Fruit fly (Drosophila melanogaster) whole organism, embryonic: ENCODE data around the gene Scgbeta.
A peak's percentile ranks its signal among the peaks of the same experiment; 100 is the strongest.

Experiments
- CG1024 ChIP-seq: fragments of 200-800 bp; sonication (Bioruptor generic); IDR thresholded peaks from 2 replicates; pipeline ENCODE4 v1.3.6; 2022; ENCODE audit warnings: missing biosample characterization, missing genetic modification characterization
- CG10366 ChIP-seq: fragments of 200-800 bp; sonication (Bioruptor generic); IDR thresholded peaks from 2 replicates; pipeline ENCODE4 v1.3.6; 2022; ENCODE audit warnings: missing biosample characterization, missing genetic modification characterization
- CG10959 ChIP-seq: fragments of 200-800 bp; sonication (Bioruptor generic); IDR thresholded peaks from 2 replicates; pipeline ENCODE4 v1.3.6; 2022; ENCODE audit warnings: missing biosample characterization, missing genetic modification characterization
- CG11696 ChIP-seq: fragments of 200-800 bp; sonication (Bioruptor generic); IDR thresholded peaks from 2 replicates; pipeline ENCODE4 v1.3.6; 2022; ENCODE audit warnings: missing biosample characterization, missing genetic modification characterization
- CG12744 ChIP-seq: fragments of 200-800 bp; sonication (Bioruptor generic); optimal IDR thresholded peaks from 2 replicates; lab custom pipeline; 2016; ENCODE audit warnings: missing biosample characterization, missing genetic modification characterization
- CG13775 ChIP-seq: fragments of 200-800 bp; sonication (Bioruptor generic); optimal IDR thresholded peaks from 3 replicates; lab custom pipeline; 2017; ENCODE audit warnings: missing biosample characterization, mild to moderate bottlenecking, missing genetic modification characterization
- CG14667 ChIP-seq: fragments of 200-800 bp; sonication (Bioruptor generic); IDR thresholded peaks from 2 replicates; pipeline ENCODE4 v1.3.6; 2022; ENCODE audit warnings: missing biosample characterization, missing genetic modification characterization
- CG1529 ChIP-seq: fragments of 200-800 bp; sonication (Bioruptor generic); optimal IDR thresholded peaks from 3 replicates; lab custom pipeline; 2018; ENCODE audit warnings: missing biosample characterization, missing genetic modification characterization
- CG18619 ChIP-seq: fragments of 200-800 bp; sonication (Bioruptor generic); optimal IDR thresholded peaks from 3 replicates; lab custom pipeline; 2017; ENCODE audit warnings: missing biosample characterization, mild to moderate bottlenecking, missing genetic modification characterization
- CG3995 ChIP-seq: fragments of 200-800 bp; sonication (Bioruptor generic); optimal IDR thresholded peaks from 3 replicates; lab custom pipeline; 2016; ENCODE audit warnings: missing biosample characterization, missing genetic modification characterization
- CG4328 ChIP-seq: fragments of 200-800 bp; sonication (Bioruptor generic); optimal IDR thresholded peaks from 3 replicates; lab custom pipeline; 2017; ENCODE audit warnings: missing biosample characterization, missing genetic modification reagents, missing genetic modification characterization
- CG4707 ChIP-seq: fragments of 200-800 bp; sonication (Bioruptor generic); optimal IDR thresholded peaks from 2 replicates; lab custom pipeline; 2018; ENCODE audit warnings: missing biosample characterization, mild to moderate bottlenecking, missing genetic modification characterization, moderate library complexity
- CG6689 ChIP-seq: fragments of 200-800 bp; sonication (Bioruptor generic); IDR thresholded peaks from 2 replicates; pipeline ENCODE4 v1.3.6; 2022; ENCODE audit warnings: missing biosample characterization, missing genetic modification characterization
- CG7839 ChIP-seq: fragments of 200-800 bp; sonication (Bioruptor generic); optimal IDR thresholded peaks from 3 replicates; lab custom pipeline; 2018; ENCODE audit warnings: missing biosample characterization, mild to moderate bottlenecking, missing genetic modification characterization, moderate library complexity
- CG9932 ChIP-seq: fragments of 200-800 bp; sonication (Bioruptor generic); IDR thresholded peaks from 2 replicates; pipeline ENCODE4 v1.3.6; 2022; ENCODE audit warnings: missing biosample characterization, missing genetic modification characterization
- Dad ChIP-seq: fragments of 200-800 bp; sonication (Bioruptor generic); optimal IDR thresholded peaks from 3 replicates; lab custom pipeline; 2016; ENCODE audit warnings: missing biosample characterization, missing genetic modification characterization
- Ets65A ChIP-seq: fragments of 200-800 bp; sonication (Bioruptor generic); peaks from one replicate; lab custom pipeline; 2016; ENCODE audit warnings: missing biosample characterization, missing genetic modification characterization
- GATAe ChIP-seq: fragments of 200-800 bp; sonication (Bioruptor generic); conservative IDR thresholded peaks from 2 replicates; pipeline ENCODE4 v1.3.6; 2022; ENCODE audit warnings: missing biosample characterization, missing genetic modification characterization
- Gsc ChIP-seq: fragments of 200-800 bp; sonication (Bioruptor generic); IDR thresholded peaks from 2 replicates; pipeline ENCODE4 v1.3.6; 2022; ENCODE audit warnings: missing biosample characterization, missing genetic modification characterization
- HLH54F ChIP-seq: fragments of 200-800 bp; sonication (Bioruptor generic); optimal IDR thresholded peaks from 3 replicates; lab custom pipeline; 2016; ENCODE audit warnings: missing biosample characterization, missing genetic modification characterization
- HmgZ ChIP-seq: fragments of 200-800 bp; sonication (Bioruptor generic); optimal IDR thresholded peaks from 2 replicates; lab custom pipeline; 2018; ENCODE audit warnings: missing biosample characterization, mild to moderate bottlenecking, missing genetic modification characterization
- Kr ChIP-seq: fragments of 200-800 bp; sonication (Bioruptor generic); optimal IDR thresholded peaks from 2 replicates; lab custom pipeline; 2017; ENCODE audit warnings: missing biosample characterization, mild to moderate bottlenecking, missing genetic modification characterization
- Rfx ChIP-seq: fragments of 200-800 bp; sonication (Bioruptor generic); IDR thresholded peaks from 2 replicates; pipeline ENCODE4 v1.3.6; 2022; ENCODE audit warnings: missing biosample characterization, missing genetic modification characterization
- Trl ChIP-seq, 3 experiments: fragments of >200 bp in 2 of 3; fragments of 200-800 bp in 1 of 3; sonication (Bioruptor generic) in 1 of 3; optimal IDR thresholded peaks; 2 replicates in 1 of 3; 3 replicates in 2 of 3; lab custom pipeline; 2016 to 2017; ENCODE audit warnings: missing biosample characterization in 1 of 3, missing genetic modification characterization in 1 of 3
- abd-A ChIP-seq: fragments of 200-800 bp; sonication (Bioruptor generic); optimal IDR thresholded peaks from 3 replicates; lab custom pipeline; 2019; ENCODE audit warnings: missing biosample characterization, mild to moderate bottlenecking, missing genetic modification characterization, moderate library complexity
- aop ChIP-seq: fragments of 200-800 bp; sonication (Bioruptor generic); IDR thresholded peaks from 2 replicates; pipeline ENCODE4 v1.3.6; 2022; ENCODE audit warnings: missing biosample characterization, missing genetic modification characterization
- ap ChIP-seq: fragments of 200-800 bp; sonication (Bioruptor generic); IDR thresholded peaks from 2 replicates; pipeline ENCODE4 v1.3.6; 2022; ENCODE audit warnings: missing biosample characterization, missing genetic modification characterization
- bbx ChIP-seq: fragments of 200-800 bp; sonication (Bioruptor generic); IDR thresholded peaks from 2 replicates; pipeline ENCODE4 v1.3.6; 2022; ENCODE audit warnings: missing biosample characterization, missing genetic modification characterization; ENCODE audit not compliant: partially characterized antibody
- bowl ChIP-seq: fragments of 200-800 bp; sonication (Bioruptor generic); IDR thresholded peaks from 2 replicates; pipeline ENCODE4 v1.3.6; 2022; ENCODE audit warnings: missing biosample characterization, missing genetic modification characterization
- br ChIP-seq: fragments of >200 bp; optimal IDR thresholded peaks from 2 replicates; lab custom pipeline; 2017
- dmrt99B ChIP-seq: fragments of 200-800 bp; sonication (Bioruptor generic); optimal IDR thresholded peaks from 2 replicates; lab custom pipeline; 2018; ENCODE audit warnings: missing biosample characterization, mild to moderate bottlenecking, missing genetic modification characterization, moderate library complexity
- ewg ChIP-seq: fragments of 200-800 bp; sonication (Bioruptor generic); optimal IDR thresholded peaks from 3 replicates; lab custom pipeline; 2017; ENCODE audit warnings: mild to moderate bottlenecking, missing biosample characterization, missing genetic modification reagents, missing genetic modification characterization
- fd102C ChIP-seq: fragments of 200-800 bp; sonication (Bioruptor generic); optimal IDR thresholded peaks from 2 replicates; lab custom pipeline; 2018; ENCODE audit warnings: missing biosample characterization, mild to moderate bottlenecking, missing genetic modification characterization, moderate library complexity
- grn ChIP-seq: fragments of 200-800 bp; sonication (Bioruptor generic); optimal IDR thresholded peaks from 3 replicates; lab custom pipeline; 2017; ENCODE audit warnings: missing biosample characterization, missing genetic modification characterization
- hth ChIP-seq: fragments of >200 bp; optimal IDR thresholded peaks from 2 replicates; lab custom pipeline; 2017; ENCODE audit warnings: inconsistent platforms
- ind ChIP-seq: fragments of 200-800 bp; sonication (Bioruptor generic); optimal IDR thresholded peaks from 3 replicates; lab custom pipeline; 2016; ENCODE audit warnings: missing biosample characterization, missing genetic modification characterization
- insv ChIP-seq, 2 experiments: fragments of 200-800 bp; sonication (Bioruptor generic); optimal IDR thresholded peaks; 3 replicates each; lab custom pipeline; 2016 to 2018; ENCODE audit warnings: missing biosample characterization in 2 of 2, missing genetic modification characterization in 2 of 2
- lmd ChIP-seq: fragments of 200-800 bp; sonication (Bioruptor generic); IDR thresholded peaks from 2 replicates; pipeline ENCODE4 v1.3.6; 2022; ENCODE audit warnings: missing biosample characterization, missing genetic modification characterization
- lov ChIP-seq, 2 experiments: fragments of 200-800 bp in 1 of 2; fragments of >200 bp in 1 of 2; sonication (Bioruptor generic) in 1 of 2; IDR thresholded peaks in 1 of 2; optimal IDR thresholded peaks in 1 of 2; 2 replicates in 1 of 2; 3 replicates in 1 of 2; pipeline versions ENCODE4 v1.3.6 to Lab custom; 2017 to 2022; ENCODE audit warnings: missing biosample characterization in 1 of 2, missing genetic modification characterization in 1 of 2
- maf-S ChIP-seq: fragments of 200-800 bp; sonication (Bioruptor generic); optimal IDR thresholded peaks from 2 replicates; lab custom pipeline; 2016; ENCODE audit warnings: missing biosample characterization, missing genetic modification characterization
- nerfin-1 ChIP-seq: fragments of 200-800 bp; sonication (Bioruptor generic); optimal IDR thresholded peaks from 3 replicates; lab custom pipeline; 2019; ENCODE audit warnings: missing biosample characterization, mild to moderate bottlenecking, missing genetic modification characterization, moderate library complexity
- nmo ChIP-seq: fragments of 200-800 bp; sonication (Bioruptor generic); optimal IDR thresholded peaks from 2 replicates; lab custom pipeline; 2018; ENCODE audit warnings: missing biosample characterization, mild to moderate bottlenecking, missing genetic modification characterization, moderate library complexity
- odd ChIP-seq: fragments of 200-800 bp; sonication (Bioruptor generic); optimal IDR thresholded peaks from 2 replicates; lab custom pipeline; 2017; ENCODE audit warnings: missing biosample characterization, mild to moderate bottlenecking, missing genetic modification characterization
- psq ChIP-seq: fragments of 200-800 bp; sonication (Bioruptor generic); optimal IDR thresholded peaks from 2 replicates; lab custom pipeline; 2017; ENCODE audit warnings: missing biosample characterization, missing genetic modification characterization
- run ChIP-seq: fragments of 200-800 bp; sonication (Bioruptor generic); optimal IDR thresholded peaks from 3 replicates; lab custom pipeline; 2018; ENCODE audit warnings: missing biosample characterization, mild to moderate bottlenecking, missing genetic modification characterization
- sens-2 ChIP-seq: fragments of 200-800 bp; sonication (Bioruptor generic); IDR thresholded peaks from 2 replicates; pipeline ENCODE4 v1.3.6; 2022; ENCODE audit warnings: missing biosample characterization, missing genetic modification characterization
- slbo ChIP-seq: fragments of 200-800 bp; sonication (Bioruptor generic); IDR thresholded peaks from 2 replicates; pipeline ENCODE4 v1.3.6; 2022; ENCODE audit warnings: missing biosample characterization, missing genetic modification characterization
- trh ChIP-seq: fragments of 200-800 bp; sonication (Bioruptor generic); optimal IDR thresholded peaks from 2 replicates; lab custom pipeline; 2016; ENCODE audit warnings: missing biosample characterization, missing genetic modification characterization
- unpg ChIP-seq: fragments of 200-800 bp; sonication (Bioruptor generic); optimal IDR thresholded peaks from 3 replicates; lab custom pipeline; 2018; ENCODE audit warnings: missing biosample characterization, mild to moderate bottlenecking, missing genetic modification characterization, moderate library complexity
- vnd ChIP-seq: fragments of 200-800 bp; sonication (Bioruptor generic); IDR thresholded peaks from 3 replicates; pipeline ENCODE4 v1.3.6; 2022; ENCODE audit warnings: missing biosample characterization, missing genetic modification characterization; ENCODE audit not compliant: partially characterized antibody
- vvl ChIP-seq: fragments of 200-800 bp; sonication (Bioruptor generic); IDR thresholded peaks from 2 replicates; pipeline ENCODE4 v1.3.6; 2022; ENCODE audit warnings: missing biosample characterization, missing genetic modification characterization
- wdn ChIP-seq: fragments of 200-800 bp; sonication (Bioruptor generic); IDR thresholded peaks from 2 replicates; pipeline ENCODE4 v1.3.6; 2022; ENCODE audit warnings: missing biosample characterization, missing genetic modification characterization

The Scgbeta gene

dm6 chr3R:12431030-12431489 lies 8.8 kb upstream of the Scgbeta start, which contains the start of gene Prosalpha2 (continued):
- no peak for TF ChIP-seq CG11696
- no peak for TF ChIP-seq nerfin-1 (tag; lab: Kevin White, UChicago)
- no peak for TF ChIP-seq Dad
- no peak for TF ChIP-seq CG1024 (GFP tag; lab: Robert Waterston, UW)
- no peak for TF ChIP-seq CG7839 (tag; lab: Kevin White, UChicago)
- TF ChIP-seq CG4707 (GFP tag; lab: Kevin White, UChicago), result no peak
- no peak for TF ChIP-seq bbx (GFP tag; lab: Robert Waterston, UW)
- no peak for TF ChIP-seq CG12744 (GFP tag; lab: Kevin White, UChicago)
- TF ChIP-seq run, result no peak
- TF ChIP-seq bowl (GFP tag; lab: Robert Waterston, UW), result no peak
- TF ChIP-seq grn (GFP tag; lab: Kevin White, UChicago), result no peak
- TF ChIP-seq maf-S (GFP tag; lab: Kevin White, UChicago), result no peak
- no peak for TF ChIP-seq br (lab: Kevin White, UChicago)
- no peak for TF ChIP-seq aop
- TF ChIP-seq CG18619 (GFP tag; lab: Kevin White, UChicago), result no peak
- no peak for TF ChIP-seq vnd (GFP tag; lab: Robert Waterston, UW)
- no peak for TF ChIP-seq hth (lab: Kevin White, UChicago)
- TF ChIP-seq unpg (GFP tag; lab: Kevin White, UChicago), result no peak
- 0 out of 2 replicates have a peak, but pooled peaks have one; percentile 21 for TF ChIP-seq Rfx (GFP tag; lab: Robert Waterston, UW)
- TF ChIP-seq odd (GFP tag; lab: Kevin White, UChicago), result no peak
- TF ChIP-seq Ets65A, result no peak
- TF ChIP-seq sens-2 (GFP tag; lab: Robert Waterston, UW), result no peak
- TF ChIP-seq ewg, result no peak
- peak; percentile 42 for TF ChIP-seq nmo (GFP tag; lab: Kevin White, UChicago)
- TF ChIP-seq lov (optimal IDR thresholded peaks at IDR 0.05; lab: Kevin White, UChicago), result no peak
- no peak for TF ChIP-seq lov (GFP tag; IDR thresholded peaks at IDR 0.05; lab: Robert Waterston, UW)
- TF ChIP-seq CG6689 (GFP tag; lab: Robert Waterston, UW), result no peak
- TF ChIP-seq lmd (GFP tag; lab: Robert Waterston, UW), result peak; percentile 15; the same call in 1 of the 2 replicates
- peak; percentile 13 for TF ChIP-seq HmgZ (tag; lab: Kevin White, UChicago)
- no peak for TF ChIP-seq CG10366 (GFP tag; lab: Robert Waterston, UW)
- TF ChIP-seq Trl (optimal IDR thresholded peaks at IDR 0.05; lab: Kevin White, UChicago), result no peak
- TF ChIP-seq Trl (GFP tag; optimal IDR thresholded peaks at IDR 0.05; lab: Kevin White, UChicago), result no peak
- no peak for TF ChIP-seq CG9932 (GFP tag; lab: Robert Waterston, UW)
- no peak for TF ChIP-seq dmrt99B (tag; lab: Kevin White, UChicago)
- TF ChIP-seq CG3995 (GFP tag; lab: Kevin White, UChicago), result no peak
- TF ChIP-seq GATAe (GFP tag; lab: Robert Waterston, UW), result no peak
- TF ChIP-seq CG1529 (GFP tag; lab: Kevin White, UChicago), result no peak
- no peak for TF ChIP-seq Gsc (GFP tag; lab: Robert Waterston, UW)
- TF ChIP-seq fd102C, result no peak
- no peak for TF ChIP-seq CG10959 (GFP tag; lab: Robert Waterston, UW)
- TF ChIP-seq abd-A (tag; lab: Kevin White, UChicago), result no peak
- peak; percentile 39 for TF ChIP-seq slbo (GFP tag; lab: Robert Waterston, UW)
- no peak for TF ChIP-seq HLH54F (GFP tag; lab: Kevin White, UChicago)
- no peak for TF ChIP-seq psq
- peak; percentile 5 for TF ChIP-seq CG13775 (GFP tag; lab: Kevin White, UChicago)
- no peak for TF ChIP-seq ind (GFP tag; lab: Kevin White, UChicago)
- TF ChIP-seq Kr (GFP tag; lab: Kevin White, UChicago), result no peak
- no peak for TF ChIP-seq vvl (GFP tag; lab: Robert Waterston, UW)
- TF ChIP-seq trh, result no peak
- TF ChIP-seq ap, result no peak
- no peak for TF ChIP-seq CG14667
- TF ChIP-seq insv (GFP tag; optimal IDR thresholded peaks at IDR 0.05; lab: Kevin White, UChicago), result peak in 1 of 2 experiments; percentile 31
- TF ChIP-seq wdn (GFP tag; lab: Robert Waterston, UW), result no peak
- TF ChIP-seq CG4328 (GFP tag; lab: Kevin White, UChicago), result no peak
